Worm (Caenorhabditis elegans): ENCODE results near the gene phf-34.

phf-34 gene

ce11 chrX:9851745-9852330 is 47.4 kb downstream of the phf-34 start, which contains the start of gene lec-7:
Gene lec-7 (plus strand): TSS chrX:9852041.
- no peak for TF ChIP-seq snpc-4 (tag; optimal IDR thresholded peaks at IDR 0.05)
- no peak for TF ChIP-seq nhr-102 (tag; optimal IDR thresholded peaks at IDR 0.05)
- TF ChIP-seq dve-1 (tag; optimal IDR thresholded peaks at IDR 0.05; ENCODE audit: insufficient read depth), result peak; percentile 39
- TF ChIP-seq nhr-28 (tag; optimal IDR thresholded peaks at IDR 0.05), result peak; percentile 25
- no peak for TF ChIP-seq pha-4 (GFP tag; IDR thresholded peaks at IDR 0.05)
- peak; percentile 89 for TF ChIP-seq pha-4 (tag; optimal IDR thresholded peaks at IDR 0.05)
- TF ChIP-seq nhr-11 (tag; optimal IDR thresholded peaks at IDR 0.05), result no peak
- TF ChIP-seq lin-39 (tag; optimal IDR thresholded peaks at IDR 0.05), result no peak
- TF ChIP-seq pqm-1 (tag; optimal IDR thresholded peaks at IDR 0.05), result peak; percentile 26
- no peak for TF ChIP-seq aha-1 (tag)
- TF ChIP-seq dmd-6 (GFP tag; IDR thresholded peaks at IDR 0.05), result peak; percentile 49

- TF ChIP-seq hlh-11 (tag; optimal IDR thresholded peaks at IDR 0.05) (peak; percentile 65), php-3 (GFP tag; IDR thresholded peaks at IDR 0.05) (peak; percentile 69), pqm-1 (tag; optimal IDR thresholded peaks at IDR 0.05) (peak; percentile 47), nhr-77 (tag; optimal IDR thresholded peaks at IDR 0.05) (peak; percentile 28), T20F7.1 (GFP tag; optimal IDR thresholded peaks at IDR 0.05) (peak; percentile 45), daf-16 (GFP tag; optimal IDR thresholded peaks at IDR 0.05) (no peak), daf-16 (tag; optimal IDR thresholded peaks at IDR 0.05) (peak; percentile 81), dve-1 (tag; optimal IDR thresholded peaks at IDR 0.05; ENCODE audit: insufficient read depth) (peak; percentile 84), daf-19 (GFP tag; conservative IDR thresholded peaks at IDR 0.05) (no peak), hmg-1.1 (GFP tag; IDR thresholded peaks at IDR 0.05) (no peak), nhr-42 (GFP tag; IDR thresholded peaks at IDR 0.05) (no peak), ceh-32 (tag; optimal IDR thresholded peaks at IDR 0.05; ENCODE audit: poor library complexity) (no peak), nhr-28 (tag; optimal IDR thresholded peaks at IDR 0.05) (peak; percentile 68), ama-1 (optimal IDR thresholded peaks at IDR 0.05) (no peak), dmd-6 (GFP tag; IDR thresholded peaks at IDR 0.05) (peak; percentile 81), T26A8.4 (GFP tag; IDR thresholded peaks at IDR 0.05) (no peak), aha-1 (tag) (peak; percentile 82), ceh-20 (GFP tag; IDR thresholded peaks at IDR 0.05) (peak; percentile 72; the same call in 1 of the 2 replicates), tra-1 (GFP tag; IDR thresholded peaks at IDR 0.05) (peak; percentile 80; the same call in 1 of the 2 replicates)
These were observed 49.0 kb downstream of the phf-34 start, which contains the start of gene lec-8 for ce11 chrX:9850258-9850657. Gene lec-8 (plus strand): TSS chrX:9850571.

ce11 chrX:9848214-9848789 is 51.0 kb downstream of the phf-34 start:
- TF ChIP-seq sdz-12 (GFP tag; optimal IDR thresholded peaks at IDR 0.05) (no peak), tra-1 (GFP tag; IDR thresholded peaks at IDR 0.05) (no peak), ceh-20 (GFP tag; IDR thresholded peaks at IDR 0.05) (no peak), unc-62 (GFP tag; optimal IDR thresholded peaks at IDR 0.05 in 1 of 2) (peak in 1 of 2 experiments; percentile 92), unc-62 (tag; optimal IDR thresholded peaks at IDR 0.05) (no peak)

Measured in whole organism, L4 larva.